Worm (Caenorhabditis elegans) whole organism, L4/young adult: ENCODE results near the gene C35D10.17.

ENCODE experiments used
- W03F9.2 ChIP-seq: fragments of 150-350 bp; optimal IDR thresholded peaks from 2 replicates; lab custom pipeline; 2014; ENCODE audit warnings: missing biosample characterization, missing genetic modification characterization
- dao-5 ChIP-seq: sonication (generic microtip); optimal IDR thresholded peaks from 2 replicates; lab custom pipeline; 2016; ENCODE audit warnings: missing genotype, missing genetic modification characterization, moderate library complexity, missing compliant biosample characterization
- him-1 ChIP-seq: sonication (generic microtip); optimal IDR thresholded peaks from 2 replicates; lab custom pipeline; 2016; ENCODE audit warnings: missing genotype, missing genetic modification reagents, missing genetic modification characterization, missing compliant biosample characterization

Gene C35D10.17

ce11 chrIII:4910956-4911355, 44.1 kb downstream of the C35D10.17 start, which contains the start of gene F26F4.2:
Gene F26F4.2, plus strand, starts transcription at chrIII:4911256.
- TF ChIP-seq dao-5 (no peak), W03F9.2 (tag; lab: Kevin White, UChicago) (no peak), him-1 (tag; lab: Kevin White, UChicago) (no peak)

- TF ChIP-seq dao-5: no peak
- peak; percentile 52 for TF ChIP-seq W03F9.2 (tag; lab: Kevin White, UChicago)
These were observed 45.5 kb downstream of the C35D10.17 start, which contains the start of the genes F26F4.9 and cee-1 for ce11 chrIII:4912317-4912716. Gene F26F4.9, minus strand, starts transcription at chrIII:4912521. Gene cee-1, plus strand, starts transcription at chrIII:4912699.

- no peak for TF ChIP-seq him-1 (tag; lab: Kevin White, UChicago)
These were observed 46.9 kb downstream of the C35D10.17 start for ce11 chrIII:4913736-4914135.
